Fruit fly (Drosophila melanogaster) whole organism, embryonic: ENCODE measurements around the gene CG32706.

Source experiments
- Aef1 ChIP-seq: fragments of 200-800 bp; sonication (Bioruptor generic); IDR thresholded peaks from 3 replicates; pipeline ENCODE4 v1.3.6; 2022; ENCODE audit warnings: missing biosample characterization, missing genetic modification characterization
- CG12155 ChIP-seq: fragments of 200-800 bp; sonication (Bioruptor generic); optimal IDR thresholded peaks from 3 replicates; lab custom pipeline; 2016; ENCODE audit warnings: missing biosample characterization, missing genetic modification characterization
- CG12942 ChIP-seq: fragments of 200-800 bp; sonication (Bioruptor generic); optimal IDR thresholded peaks from 3 replicates; lab custom pipeline; 2016; ENCODE audit warnings: missing biosample characterization, missing genetic modification characterization
- CG13894 ChIP-seq: fragments of 200-800 bp; sonication (Bioruptor generic); optimal IDR thresholded peaks from 3 replicates; lab custom pipeline; 2018; ENCODE audit warnings: missing biosample characterization, mild to moderate bottlenecking, missing genetic modification characterization, moderate library complexity
- CG14710 ChIP-seq: fragments of 200-800 bp; sonication (Bioruptor generic); optimal IDR thresholded peaks from 3 replicates; lab custom pipeline; 2019; ENCODE audit warnings: missing biosample characterization, mild to moderate bottlenecking, missing genetic modification characterization, moderate library complexity
- CG15696 ChIP-seq: fragments of 200-800 bp; sonication (Bioruptor generic); optimal IDR thresholded peaks from 2 replicates; lab custom pipeline; 2019; ENCODE audit warnings: missing biosample characterization, mild to moderate bottlenecking, missing genetic modification characterization, moderate library complexity
- CG16815 ChIP-seq: fragments of 200-800 bp; sonication (Bioruptor generic); optimal IDR thresholded peaks from 3 replicates; lab custom pipeline; 2017; ENCODE audit warnings: missing biosample characterization, mild to moderate bottlenecking, missing genetic modification characterization
- CG17568 ChIP-seq: fragments of 200-800 bp; sonication (Bioruptor generic); optimal IDR thresholded peaks from 2 replicates; lab custom pipeline; 2018; ENCODE audit warnings: missing biosample characterization, mild to moderate bottlenecking, missing genetic modification characterization, moderate library complexity
- CG18011 ChIP-seq: fragments of 200-800 bp; sonication (Bioruptor generic); optimal IDR thresholded peaks from 2 replicates; lab custom pipeline; 2017; ENCODE audit warnings: missing biosample characterization, missing genetic modification characterization, mild to moderate bottlenecking, moderate library complexity, missing genotype
- CG2712 ChIP-seq: fragments of 200-800 bp; optimal IDR thresholded peaks from 3 replicates; lab custom pipeline; 2019; ENCODE audit warnings: missing biosample characterization, mild to moderate bottlenecking, missing genetic modification characterization, moderate library complexity
- CG30403 ChIP-seq: fragments of 200-800 bp; sonication (Bioruptor generic); optimal IDR thresholded peaks from 3 replicates; lab custom pipeline; 2016; ENCODE audit warnings: missing biosample characterization, missing genetic modification characterization
- CG30431 ChIP-seq: fragments of 200-800 bp; sonication (Bioruptor generic); optimal IDR thresholded peaks from 2 replicates; lab custom pipeline; 2017; ENCODE audit warnings: missing biosample characterization, missing genetic modification characterization
- CG3407 ChIP-seq: fragments of 200-800 bp; sonication (Bioruptor generic); optimal IDR thresholded peaks from 2 replicates; lab custom pipeline; 2018; ENCODE audit warnings: missing biosample characterization, mild to moderate bottlenecking, missing genetic modification characterization
- CG3838 ChIP-seq: fragments of 200-800 bp; sonication (Bioruptor generic); optimal IDR thresholded peaks from 3 replicates; lab custom pipeline; 2016; ENCODE audit warnings: missing biosample characterization, missing genetic modification characterization
- CG5245 ChIP-seq: fragments of 200-800 bp; sonication (Bioruptor generic); optimal IDR thresholded peaks from 3 replicates; lab custom pipeline; 2016; ENCODE audit warnings: missing biosample characterization, missing genetic modification characterization
- CG7839 ChIP-seq: fragments of 200-800 bp; sonication (Bioruptor generic); optimal IDR thresholded peaks from 3 replicates; lab custom pipeline; 2018; ENCODE audit warnings: missing biosample characterization, mild to moderate bottlenecking, missing genetic modification characterization, moderate library complexity
- CG9609 ChIP-seq: fragments of 200-800 bp; sonication (Bioruptor generic); optimal IDR thresholded peaks from 3 replicates; lab custom pipeline; 2016; ENCODE audit warnings: missing biosample characterization, missing genetic modification characterization
- CG9797 ChIP-seq: fragments of 200-800 bp; sonication (Bioruptor generic); optimal IDR thresholded peaks from 3 replicates; lab custom pipeline; 2018; ENCODE audit warnings: missing biosample characterization, mild to moderate bottlenecking, missing genetic modification characterization
- CG9817 ChIP-seq: fragments of 200-800 bp; sonication (Bioruptor generic); optimal IDR thresholded peaks from 2 replicates; lab custom pipeline; 2018; ENCODE audit warnings: missing biosample characterization, mild to moderate bottlenecking, missing genetic modification characterization, moderate library complexity
- CoRest ChIP-seq: fragments of 200-800 bp; sonication (Bioruptor generic); optimal IDR thresholded peaks from 3 replicates; lab custom pipeline; 2018; ENCODE audit warnings: missing biosample characterization, mild to moderate bottlenecking, missing genetic modification characterization, moderate library complexity
- Dfd ChIP-seq, 2 experiments: fragments of >200 bp; optimal IDR thresholded peaks; 2 replicates each; lab custom pipeline; 2017; ENCODE audit warnings: missing biosample characterization in 2 of 2, missing genetic modification characterization in 2 of 2
- Dip3 ChIP-seq: fragments of 200-800 bp; sonication (Bioruptor generic); optimal IDR thresholded peaks from 3 replicates; lab custom pipeline; 2016; ENCODE audit warnings: missing biosample characterization, missing genetic modification characterization
- Dp ChIP-seq: fragments of 200-800 bp; sonication (Bioruptor generic); optimal IDR thresholded peaks from 2 replicates; lab custom pipeline; 2018; ENCODE audit warnings: missing biosample characterization, mild to moderate bottlenecking, missing genetic modification characterization, moderate library complexity
- ERR ChIP-seq: fragments of 200-800 bp; sonication (Bioruptor generic); optimal IDR thresholded peaks from 2 replicates; lab custom pipeline; 2016; ENCODE audit warnings: missing biosample characterization, missing genetic modification characterization
- Eip74EF ChIP-seq, 2 experiments: fragments of 200-800 bp in 1 of 2; fragments of >200 bp in 1 of 2; sonication (Bioruptor generic) in 1 of 2; optimal IDR thresholded peaks; 2 replicates each; lab custom pipeline; 2017 to 2019; ENCODE audit warnings: missing biosample characterization in 2 of 2, missing genetic modification characterization in 2 of 2, mild to moderate bottlenecking in 1 of 2, moderate library complexity in 1 of 2
- Fer2 ChIP-seq: fragments of 200-800 bp; sonication (Bioruptor generic); optimal IDR thresholded peaks from 2 replicates; lab custom pipeline; 2018; ENCODE audit warnings: missing biosample characterization, mild to moderate bottlenecking, missing genetic modification characterization, moderate library complexity
- Gug ChIP-seq: fragments of 200-800 bp; sonication (Bioruptor generic); IDR thresholded peaks from 4 replicates; pipeline ENCODE4 v1.3.6; 2022; ENCODE audit warnings: missing biosample characterization, missing genetic modification characterization
- HLH4C ChIP-seq: fragments of 200-800 bp; sonication (Bioruptor generic); IDR thresholded peaks from 3 replicates; pipeline ENCODE4 v1.3.6; 2022; ENCODE audit warnings: missing biosample characterization, missing genetic modification characterization; ENCODE audit not compliant: partially characterized antibody
- HmgZ ChIP-seq: fragments of 200-800 bp; sonication (Bioruptor generic); optimal IDR thresholded peaks from 2 replicates; lab custom pipeline; 2018; ENCODE audit warnings: missing biosample characterization, mild to moderate bottlenecking, missing genetic modification characterization
- Hmx ChIP-seq: fragments of 200-800 bp; sonication (Bioruptor generic); optimal IDR thresholded peaks from 2 replicates; lab custom pipeline; 2016; ENCODE audit warnings: missing biosample characterization, missing genetic modification characterization
- Mes4 ChIP-seq: fragments of 200-800 bp; sonication (Bioruptor generic); optimal IDR thresholded peaks from 2 replicates; lab custom pipeline; 2016; ENCODE audit warnings: missing biosample characterization, missing genetic modification characterization
- PHDP ChIP-seq: fragments of 200-800 bp; sonication (Bioruptor generic); optimal IDR thresholded peaks from 3 replicates; lab custom pipeline; 2018; ENCODE audit warnings: missing biosample characterization, mild to moderate bottlenecking, missing genetic modification characterization, moderate library complexity
- Pdp1 ChIP-seq, 2 experiments: fragments of 200-800 bp; sonication (Bioruptor generic); optimal IDR thresholded peaks; 3 replicates each; lab custom pipeline; 2016; ENCODE audit warnings: missing biosample characterization in 2 of 2, missing genetic modification characterization in 2 of 2, mild to moderate bottlenecking in 1 of 2, moderate library complexity in 1 of 2
- Trl ChIP-seq, 3 experiments: fragments of >200 bp in 2 of 3; fragments of 200-800 bp in 1 of 3; sonication (Bioruptor generic) in 1 of 3; optimal IDR thresholded peaks; 2 replicates in 1 of 3; 3 replicates in 2 of 3; lab custom pipeline; 2016 to 2017; ENCODE audit warnings: missing biosample characterization in 1 of 3, missing genetic modification characterization in 1 of 3
- ase ChIP-seq: fragments of 200-800 bp; sonication (Bioruptor generic); IDR thresholded peaks from 3 replicates; pipeline ENCODE4 v1.3.6; 2022; ENCODE audit warnings: missing biosample characterization, missing genetic modification characterization
- bcd ChIP-seq: fragments of 200-800 bp; sonication (Bioruptor generic); optimal IDR thresholded peaks from 2 replicates; lab custom pipeline; 2017; ENCODE audit warnings: missing biosample characterization, mild to moderate bottlenecking, missing genetic modification characterization
- br ChIP-seq: fragments of >200 bp; optimal IDR thresholded peaks from 2 replicates; lab custom pipeline; 2017
- dan ChIP-seq: fragments of 200-800 bp; sonication (Bioruptor generic); IDR thresholded peaks from 2 replicates; pipeline ENCODE4 v1.3.6; 2022; ENCODE audit warnings: missing biosample characterization, missing genetic modification characterization
- dmrt11E ChIP-seq: fragments of 200-800 bp; sonication (Bioruptor generic); optimal IDR thresholded peaks from 3 replicates; lab custom pipeline; 2018; ENCODE audit warnings: missing biosample characterization, mild to moderate bottlenecking, missing genetic modification characterization, moderate library complexity
- her ChIP-seq: fragments of 200-800 bp; sonication (Bioruptor generic); optimal IDR thresholded peaks from 2 replicates; lab custom pipeline; 2016; ENCODE audit warnings: missing biosample characterization, missing genetic modification characterization
- knrl ChIP-seq: fragments of 200-800 bp; sonication (Bioruptor generic); IDR thresholded peaks from 3 replicates; pipeline ENCODE4 v1.3.6; 2022; ENCODE audit warnings: missing biosample characterization, missing genetic modification characterization; ENCODE audit not compliant: partially characterized antibody
- lov ChIP-seq, 2 experiments: fragments of 200-800 bp in 1 of 2; fragments of >200 bp in 1 of 2; sonication (Bioruptor generic) in 1 of 2; IDR thresholded peaks in 1 of 2; optimal IDR thresholded peaks in 1 of 2; 2 replicates in 1 of 2; 3 replicates in 1 of 2; pipeline versions ENCODE4 v1.3.6 to Lab custom; 2017 to 2022; ENCODE audit warnings: missing biosample characterization in 1 of 2, missing genetic modification characterization in 1 of 2
- mirr ChIP-seq: fragments of 200-800 bp; sonication (Bioruptor generic); optimal IDR thresholded peaks from 3 replicates; lab custom pipeline; 2018; ENCODE audit warnings: missing biosample characterization, mild to moderate bottlenecking, missing genetic modification characterization
- sc ChIP-seq, 3 experiments: fragments of >200 bp in 2 of 3; fragments of 200-800 bp in 1 of 3; sonication (Bioruptor generic) in 1 of 3; optimal IDR thresholded peaks; 2 replicates in 2 of 3; 3 replicates in 1 of 3; lab custom pipeline; 2017; ENCODE audit warnings: mild to moderate bottlenecking in 1 of 3, missing biosample characterization in 1 of 3, missing genetic modification characterization in 1 of 3, missing genetic modification reagents in 1 of 3
- sens ChIP-seq: fragments of 200-800 bp; sonication (Bioruptor generic); peaks from one replicate; lab custom pipeline; 2016; ENCODE audit warnings: missing biosample characterization, missing genetic modification characterization
- stc ChIP-seq: fragments of 200-800 bp; sonication (Bioruptor generic); IDR thresholded peaks from 2 replicates; pipeline ENCODE4 v1.3.6; 2022; ENCODE audit warnings: missing biosample characterization, missing genetic modification characterization
- zen ChIP-seq: fragments of 200-800 bp; sonication (Bioruptor generic); optimal IDR thresholded peaks from 3 replicates; lab custom pipeline; 2018; ENCODE audit warnings: missing biosample characterization, mild to moderate bottlenecking, missing genetic modification characterization, moderate library complexity

CG32706 gene

DNA sequence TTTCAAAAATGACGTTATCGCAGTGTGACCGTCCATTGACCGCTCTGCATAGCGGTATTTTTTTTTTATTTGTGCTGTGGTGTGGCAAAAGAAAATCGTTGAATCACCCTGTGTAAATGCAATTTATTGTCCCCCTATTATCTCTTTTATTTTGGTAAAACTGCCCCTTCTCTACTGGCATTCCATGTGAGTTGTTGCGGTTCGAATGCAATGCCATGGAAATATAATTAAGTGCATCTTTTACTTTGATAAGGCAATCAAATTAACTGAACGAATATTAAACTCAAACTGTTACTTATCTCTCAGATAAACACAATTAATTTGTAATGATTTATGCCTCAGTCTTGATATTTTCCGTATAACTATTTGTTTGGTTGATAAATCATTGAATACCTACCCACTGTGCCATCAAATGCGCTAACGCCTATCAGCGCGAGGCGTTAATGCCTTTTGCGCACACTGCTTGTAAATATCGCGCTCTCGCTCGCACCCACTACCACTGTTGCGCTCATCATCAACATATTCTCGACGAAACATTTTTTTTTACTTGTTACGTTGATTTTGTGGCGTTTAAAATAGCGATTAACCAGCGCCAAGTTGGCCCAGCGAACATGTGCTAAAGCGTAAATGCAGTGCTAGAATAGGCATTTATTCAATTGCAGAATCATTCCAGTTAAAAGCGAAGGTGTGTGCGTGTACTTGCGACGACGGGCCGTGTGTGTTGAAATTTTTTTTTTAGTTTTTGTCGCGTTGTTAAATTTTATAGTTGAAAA is 22.3 kb downstream of the CG32706 start:
- TF ChIP-seq Trl (optimal IDR thresholded peaks at IDR 0.05; lab: Kevin White, UChicago) (no peak), Trl (GFP tag; optimal IDR thresholded peaks at IDR 0.05; lab: Kevin White, UChicago) (peak; percentile 9), CG3838 (GFP tag; lab: Kevin White, UChicago) (no peak), ERR (GFP tag; lab: Kevin White, UChicago) (no peak), Dfd (GFP tag; optimal IDR thresholded peaks at IDR 0.05; lab: Kevin White, UChicago) (no peak), CG9609 (GFP tag; lab: Kevin White, UChicago) (peak; percentile 45), zen (tag; lab: Kevin White, UChicago) (peak; percentile 46), Pdp1 (GFP tag; optimal IDR thresholded peaks at IDR 0.05; lab: Kevin White, UChicago) (peak; percentile 51 to 63), dmrt11E (tag; lab: Kevin White, UChicago) (peak; percentile 63), sens (GFP tag; lab: Kevin White, UChicago) (peak; percentile 84), CG30431 (peak; percentile 50), CG13894 (tag; lab: Kevin White, UChicago) (no peak), Dp (GFP tag; lab: Kevin White, UChicago) (peak; percentile 53), CG12942 (GFP tag; lab: Kevin White, UChicago) (peak; percentile 21), bcd (peak; percentile 55), CG9817 (tag; lab: Kevin White, UChicago) (peak; percentile 38), CG12155 (GFP tag; lab: Kevin White, UChicago) (peak; percentile 38), CG14710 (tag; lab: Kevin White, UChicago) (peak; percentile 62), CG30403 (GFP tag; lab: Kevin White, UChicago) (peak; percentile 72), Hmx (GFP tag; lab: Kevin White, UChicago) (no peak), CG9797 (GFP tag; lab: Kevin White, UChicago) (peak; percentile 69), CG15696 (tag; lab: Kevin White, UChicago) (peak; percentile 35), HLH4C (GFP tag; lab: Robert Waterston, UW) (no peak), ase (GFP tag; lab: Robert Waterston, UW) (0 out of 3 replicates have a peak, but pooled peaks have one; percentile 38), br (lab: Kevin White, UChicago) (no peak), Eip74EF (GFP tag; optimal IDR thresholded peaks at IDR 0.05; lab: Kevin White, UChicago) (peak in 1 of 2 experiments; percentile 1), PHDP (tag; lab: Kevin White, UChicago) (peak; percentile 32), Gug (GFP tag; lab: Robert Waterston, UW) (peak; percentile 5; the same call in 1 of the 4 replicates), CG7839 (tag; lab: Kevin White, UChicago) (peak; percentile 69), CG16815 (GFP tag; lab: Kevin White, UChicago) (peak; percentile 43), dan (GFP tag; lab: Robert Waterston, UW) (no peak), Mes4 (GFP tag; lab: Kevin White, UChicago) (no peak), HmgZ (tag; lab: Kevin White, UChicago) (peak; percentile 36), Aef1 (0 out of 3 replicates have a peak, but pooled peaks have one; percentile 41), Dip3 (GFP tag; lab: Kevin White, UChicago) (peak; percentile 61), CoRest (peak; percentile 72), Fer2 (no peak), CG2712 (tag; lab: Kevin White, UChicago) (peak; percentile 62), sc (optimal IDR thresholded peaks at IDR 0.05; lab: Kevin White, UChicago) (no peak), sc (GFP tag; optimal IDR thresholded peaks at IDR 0.05; lab: Kevin White, UChicago) (peak; percentile 10), mirr (GFP tag; lab: Kevin White, UChicago) (peak; percentile 3), lov (optimal IDR thresholded peaks at IDR 0.05; lab: Kevin White, UChicago) (no peak), lov (GFP tag; IDR thresholded peaks at IDR 0.05; lab: Robert Waterston, UW) (no peak), CG3407 (GFP tag; lab: Kevin White, UChicago) (no peak), CG5245 (no peak), her (GFP tag; lab: Kevin White, UChicago) (peak; percentile 39), knrl (GFP tag; lab: Robert Waterston, UW) (0 out of 3 replicates have a peak, but pooled peaks have one; percentile 22), CG17568 (GFP tag; lab: Kevin White, UChicago) (peak; percentile 21), stc (GFP tag; lab: Robert Waterston, UW) (no peak), CG18011 (GFP tag; lab: Kevin White, UChicago) (no peak)
